Fruit fly (Drosophila melanogaster) whole organism, embryonic: ENCODE data around the gene Tsc1.

Source experiments
- Antp ChIP-seq: fragments of 200-800 bp; sonication (Bioruptor generic); optimal IDR thresholded peaks from 3 replicates; lab custom pipeline; 2016; ENCODE audit warnings: missing biosample characterization, missing genetic modification characterization
- Atf-2 ChIP-seq: fragments of 200-800 bp; sonication (Bioruptor generic); optimal IDR thresholded peaks from 2 replicates; lab custom pipeline; 2016; ENCODE audit warnings: missing biosample characterization, missing genetic modification characterization
- Bteb2 ChIP-seq: fragments of 200-800 bp; sonication (Bioruptor generic); optimal IDR thresholded peaks from 2 replicates; lab custom pipeline; 2016; ENCODE audit warnings: missing biosample characterization, missing genetic modification characterization
- CG1024 ChIP-seq: fragments of 200-800 bp; sonication (Bioruptor generic); IDR thresholded peaks from 2 replicates; pipeline ENCODE4 v1.3.6; 2022; ENCODE audit warnings: missing biosample characterization, missing genetic modification characterization
- CG10654 ChIP-seq: fragments of 200-800 bp; sonication (Bioruptor generic); optimal IDR thresholded peaks from 2 replicates; lab custom pipeline; 2016; ENCODE audit warnings: missing biosample characterization, missing genetic modification characterization
- CG12659 ChIP-seq: fragments of 200-800 bp; sonication (Bioruptor generic); optimal IDR thresholded peaks from 3 replicates; lab custom pipeline; 2017; ENCODE audit warnings: mild to moderate bottlenecking, missing biosample characterization, missing genetic modification reagents, missing genetic modification characterization
- CG13296 ChIP-seq: fragments of 200-800 bp; sonication (Bioruptor generic); optimal IDR thresholded peaks from 3 replicates; lab custom pipeline; 2018; ENCODE audit warnings: missing biosample characterization, mild to moderate bottlenecking, missing genetic modification characterization
- CG15269 ChIP-seq: fragments of 200-800 bp; sonication (Bioruptor generic); optimal IDR thresholded peaks from 2 replicates; lab custom pipeline; 2018; ENCODE audit warnings: missing biosample characterization, mild to moderate bottlenecking, missing genetic modification characterization, moderate library complexity
- CG15601 ChIP-seq: fragments of 200-800 bp; sonication (Bioruptor generic); optimal IDR thresholded peaks from 3 replicates; lab custom pipeline; 2019; ENCODE audit warnings: missing biosample characterization, mild to moderate bottlenecking, missing genetic modification characterization, moderate library complexity
- CG15696 ChIP-seq: fragments of 200-800 bp; sonication (Bioruptor generic); optimal IDR thresholded peaks from 2 replicates; lab custom pipeline; 2019; ENCODE audit warnings: missing biosample characterization, mild to moderate bottlenecking, missing genetic modification characterization, moderate library complexity
- CG2889 ChIP-seq: fragments of 200-800 bp; sonication (Bioruptor generic); IDR thresholded peaks from 3 replicates; pipeline ENCODE4 v1.3.6; 2022; ENCODE audit warnings: missing biosample characterization, missing genetic modification characterization
- CG3407 ChIP-seq: fragments of 200-800 bp; sonication (Bioruptor generic); optimal IDR thresholded peaks from 2 replicates; lab custom pipeline; 2018; ENCODE audit warnings: missing biosample characterization, mild to moderate bottlenecking, missing genetic modification characterization
- CG43689 ChIP-seq: fragments of 200-800 bp; sonication (Bioruptor generic); IDR thresholded peaks from 2 replicates; pipeline ENCODE4 v1.3.6; 2022; ENCODE audit warnings: missing biosample characterization, missing genetic modification characterization
- CG6254 ChIP-seq: fragments of 200-800 bp; sonication (Bioruptor generic); optimal IDR thresholded peaks from 3 replicates; lab custom pipeline; 2017; ENCODE audit warnings: mild to moderate bottlenecking, missing biosample characterization, missing genetic modification reagents, missing genetic modification characterization
- CG7928 ChIP-seq: fragments of 200-800 bp; sonication (Bioruptor generic); optimal IDR thresholded peaks from 2 replicates; lab custom pipeline; 2017; ENCODE audit warnings: missing biosample characterization, mild to moderate bottlenecking, missing genetic modification characterization
- CG9437 ChIP-seq: fragments of 200-800 bp; sonication (Bioruptor generic); optimal IDR thresholded peaks from 2 replicates; lab custom pipeline; 2018; ENCODE audit warnings: missing biosample characterization, mild to moderate bottlenecking, missing genetic modification characterization
- D19A ChIP-seq: fragments of 200-800 bp; optimal IDR thresholded peaks from 3 replicates; lab custom pipeline; 2019; ENCODE audit warnings: missing biosample characterization, mild to moderate bottlenecking, missing genetic modification characterization, moderate library complexity
- D19B ChIP-seq: fragments of 200-800 bp; sonication (Bioruptor generic); optimal IDR thresholded peaks from 2 replicates; lab custom pipeline; 2017; ENCODE audit warnings: missing biosample characterization, mild to moderate bottlenecking, missing genetic modification characterization
- Dip3 ChIP-seq: fragments of 200-800 bp; sonication (Bioruptor generic); optimal IDR thresholded peaks from 3 replicates; lab custom pipeline; 2016; ENCODE audit warnings: missing biosample characterization, missing genetic modification characterization
- Dref ChIP-seq: fragments of 200-800 bp; sonication (Bioruptor generic); IDR thresholded peaks from 2 replicates; pipeline ENCODE4 v1.3.6; 2022; ENCODE audit warnings: missing biosample characterization, missing genetic modification characterization
- HmgD ChIP-seq: fragments of 200-800 bp; sonication (Bioruptor generic); optimal IDR thresholded peaks from 3 replicates; lab custom pipeline; 2016; ENCODE audit warnings: missing biosample characterization, missing genetic modification characterization
- Hmr ChIP-seq: fragments of 200-800 bp; sonication (Bioruptor generic); optimal IDR thresholded peaks from 3 replicates; lab custom pipeline; 2017; ENCODE audit warnings: mild to moderate bottlenecking, missing biosample characterization, missing genetic modification reagents, missing genetic modification characterization
- Hr3 ChIP-seq: fragments of 200-800 bp; sonication (Bioruptor generic); optimal IDR thresholded peaks from 3 replicates; lab custom pipeline; 2016; ENCODE audit warnings: missing biosample characterization, missing genetic modification characterization
- Hr78 ChIP-seq, 2 experiments: fragments of 200-800 bp in 1 of 2; fragments of >200 bp in 1 of 2; sonication (Bioruptor generic) in 1 of 2; optimal IDR thresholded peaks; 2 replicates each; lab custom pipeline; 2017 to 2019; ENCODE audit warnings: missing biosample characterization in 2 of 2, missing genetic modification characterization in 2 of 2, mild to moderate bottlenecking in 1 of 2, moderate library complexity in 1 of 2
- MTF-1 ChIP-seq: fragments of 200-800 bp; sonication (Bioruptor generic); optimal IDR thresholded peaks from 2 replicates; lab custom pipeline; 2018; ENCODE audit warnings: missing biosample characterization, mild to moderate bottlenecking, missing genetic modification characterization, borderline replicate concordance
- Meics ChIP-seq: fragments of 200-800 bp; sonication (Bioruptor generic); optimal IDR thresholded peaks from 2 replicates; lab custom pipeline; 2017; ENCODE audit warnings: missing biosample characterization, mild to moderate bottlenecking, missing genetic modification characterization
- Neu2 ChIP-seq: fragments of 200-800 bp; sonication (Bioruptor generic); optimal IDR thresholded peaks from 3 replicates; lab custom pipeline; 2016; ENCODE audit warnings: missing biosample characterization, missing genetic modification characterization, borderline replicate concordance
- Nf-YC ChIP-seq: fragments of 200-800 bp; optimal IDR thresholded peaks from 3 replicates; lab custom pipeline; 2019; ENCODE audit warnings: missing biosample characterization, mild to moderate bottlenecking, missing genetic modification characterization, moderate library complexity
- NfI ChIP-seq: fragments of 200-800 bp; sonication (Bioruptor generic); optimal IDR thresholded peaks from 3 replicates; lab custom pipeline; 2018; ENCODE audit warnings: missing biosample characterization, mild to moderate bottlenecking, missing genetic modification characterization, moderate library complexity
- Scr ChIP-seq: fragments of 200-800 bp; sonication (Bioruptor generic); IDR thresholded peaks from 2 replicates; pipeline ENCODE4 v1.3.6; 2022; ENCODE audit warnings: missing biosample characterization, missing genetic modification characterization; ENCODE audit not compliant: partially characterized antibody
- Stat92E ChIP-seq, 3 experiments: fragments of >200 bp in 2 of 3; fragments of 200-800 bp in 1 of 3; sonication (Bioruptor generic) in 1 of 3; optimal IDR thresholded peaks; 2 replicates each; lab custom pipeline; 2017 to 2019; ENCODE audit warnings: missing biosample characterization in 3 of 3, missing genetic modification characterization in 3 of 3, mild to moderate bottlenecking in 1 of 3, moderate library complexity in 1 of 3
- ap ChIP-seq: fragments of 200-800 bp; sonication (Bioruptor generic); IDR thresholded peaks from 2 replicates; pipeline ENCODE4 v1.3.6; 2022; ENCODE audit warnings: missing biosample characterization, missing genetic modification characterization
- bowl ChIP-seq: fragments of 200-800 bp; sonication (Bioruptor generic); IDR thresholded peaks from 2 replicates; pipeline ENCODE4 v1.3.6; 2022; ENCODE audit warnings: missing biosample characterization, missing genetic modification characterization
- caup ChIP-seq: fragments of 200-800 bp; sonication (Bioruptor generic); optimal IDR thresholded peaks from 3 replicates; lab custom pipeline; 2017; ENCODE audit warnings: missing biosample characterization, mild to moderate bottlenecking, missing genetic modification characterization, moderate library complexity; ENCODE audit not compliant: severe bottlenecking
- chm ChIP-seq: fragments of 200-800 bp; sonication (Bioruptor generic); IDR thresholded peaks from 2 replicates; pipeline ENCODE4 v1.3.6; 2022; ENCODE audit warnings: missing biosample characterization, missing genetic modification characterization
- croc ChIP-seq: fragments of 200-800 bp; sonication (Bioruptor generic); conservative IDR thresholded peaks from 3 replicates; pipeline ENCODE4 v1.3.6; 2022; ENCODE audit warnings: missing biosample characterization, missing genetic modification characterization
- eve ChIP-seq, 2 experiments: fragments of >200 bp; optimal IDR thresholded peaks; 2 replicates each; lab custom pipeline; 2017; ENCODE audit warnings: missing biosample characterization in 2 of 2, missing genetic modification characterization in 2 of 2
- ewg ChIP-seq: fragments of 200-800 bp; sonication (Bioruptor generic); optimal IDR thresholded peaks from 3 replicates; lab custom pipeline; 2017; ENCODE audit warnings: mild to moderate bottlenecking, missing biosample characterization, missing genetic modification reagents, missing genetic modification characterization
- fd3F ChIP-seq: fragments of 200-800 bp; sonication (Bioruptor generic); optimal IDR thresholded peaks from 2 replicates; lab custom pipeline; 2018; ENCODE audit warnings: missing biosample characterization, mild to moderate bottlenecking, missing genetic modification characterization, moderate library complexity
- grn ChIP-seq: fragments of 200-800 bp; sonication (Bioruptor generic); optimal IDR thresholded peaks from 3 replicates; lab custom pipeline; 2017; ENCODE audit warnings: missing biosample characterization, missing genetic modification characterization
- gsb ChIP-seq: fragments of 200-800 bp; sonication (Bioruptor generic); IDR thresholded peaks from 2 replicates; pipeline ENCODE4 v1.3.6; 2022; ENCODE audit warnings: missing biosample characterization, missing genetic modification characterization
- h ChIP-seq: fragments of >200 bp; optimal IDR thresholded peaks from 2 replicates; lab custom pipeline; 2017
- ind ChIP-seq: fragments of 200-800 bp; sonication (Bioruptor generic); optimal IDR thresholded peaks from 3 replicates; lab custom pipeline; 2016; ENCODE audit warnings: missing biosample characterization, missing genetic modification characterization
- kah ChIP-seq: fragments of 200-800 bp; sonication (Bioruptor generic); optimal IDR thresholded peaks from 2 replicates; lab custom pipeline; 2018; ENCODE audit warnings: missing biosample characterization, mild to moderate bottlenecking, missing genetic modification characterization
- pros ChIP-seq: fragments of 200-800 bp; sonication (Bioruptor generic); optimal IDR thresholded peaks from 3 replicates; lab custom pipeline; 2019; ENCODE audit warnings: missing biosample characterization, mild to moderate bottlenecking, missing genetic modification characterization, moderate library complexity
- pzg ChIP-seq: fragments of 200-800 bp; sonication (Bioruptor generic); optimal IDR thresholded peaks from 3 replicates; lab custom pipeline; 2018; ENCODE audit warnings: missing biosample characterization, mild to moderate bottlenecking, missing genetic modification characterization, moderate library complexity
- toy ChIP-seq: fragments of 200-800 bp; sonication (Bioruptor generic); IDR thresholded peaks from 2 replicates; pipeline ENCODE4 v1.3.6; 2022; ENCODE audit warnings: missing biosample characterization, missing genetic modification characterization

The Tsc1 gene

dm6 chr3R:24099039-24100026 is 30.8 kb upstream of the Tsc1 start (continued):
- TF ChIP-seq ewg (GFP tag; lab: Kevin White, UChicago), result peak; percentile 61
- TF ChIP-seq HmgD (GFP tag; lab: Kevin White, UChicago), result no peak
- TF ChIP-seq grn (GFP tag; lab: Kevin White, UChicago), result peak; percentile 47
- TF ChIP-seq CG2889, result peak; percentile 83
- TF ChIP-seq toy (GFP tag; lab: Robert Waterston, UW), result no peak
- no peak for TF ChIP-seq pros (GFP tag; lab: Kevin White, UChicago)
- TF ChIP-seq CG43689, result peak; percentile 44; the same call in 1 of the 2 replicates
- TF ChIP-seq Hmr, result peak; percentile 64
- peak; percentile 78 for TF ChIP-seq Antp (GFP tag; lab: Kevin White, UChicago)
- peak in 1 of 2 experiments; percentile 56 for TF ChIP-seq eve (GFP tag; optimal IDR thresholded peaks at IDR 0.05; lab: Kevin White, UChicago)
- peak; percentile 95 for TF ChIP-seq D19B (GFP tag; lab: Kevin White, UChicago)
- TF ChIP-seq CG6254 (GFP tag; lab: Kevin White, UChicago), result peak; percentile 68
- 0 out of 2 replicates have a peak, but pooled peaks have one; percentile 50 for TF ChIP-seq bowl (GFP tag; lab: Robert Waterston, UW)
- peak; percentile 58 for TF ChIP-seq CG15601
- TF ChIP-seq CG13296 (GFP tag; lab: Kevin White, UChicago), result peak; percentile 37
- TF ChIP-seq Neu2 (GFP tag; lab: Kevin White, UChicago), result no peak
- TF ChIP-seq D19A (tag; lab: Kevin White, UChicago), result peak; percentile 82
- peak; percentile 72 for TF ChIP-seq Hr3 (GFP tag; lab: Kevin White, UChicago)
- TF ChIP-seq chm, result peak; percentile 82
- TF ChIP-seq Meics (GFP tag; lab: Kevin White, UChicago), result peak; percentile 80
- TF ChIP-seq CG3407 (GFP tag; lab: Kevin White, UChicago), result peak; percentile 16
- TF ChIP-seq Dref (GFP tag; lab: Robert Waterston, UW), result no peak
- TF ChIP-seq CG12659, result peak; percentile 74
- no peak for TF ChIP-seq kah (GFP tag; lab: Kevin White, UChicago)
- peak; percentile 82 for TF ChIP-seq Atf-2 (GFP tag; lab: Kevin White, UChicago)
- peak; percentile 84 for TF ChIP-seq CG15269 (tag; lab: Kevin White, UChicago)
- no peak for TF ChIP-seq CG7928
- TF ChIP-seq Bteb2 (GFP tag; lab: Kevin White, UChicago), result peak; percentile 68
- TF ChIP-seq pzg (GFP tag; lab: Kevin White, UChicago), result no peak
- TF ChIP-seq CG9437 (GFP tag; lab: Kevin White, UChicago), result peak; percentile 26
- TF ChIP-seq ind, result peak; percentile 82
- peak; percentile 66 for TF ChIP-seq Dip3 (GFP tag; lab: Kevin White, UChicago)
- TF ChIP-seq ap (GFP tag; lab: Robert Waterston, UW), result peak; percentile 74
- TF ChIP-seq Scr (GFP tag; lab: Robert Waterston, UW), result no peak
- no peak for TF ChIP-seq CG15696 (tag; lab: Kevin White, UChicago)
- peak; percentile 35 for TF ChIP-seq CG10654 (GFP tag; lab: Kevin White, UChicago)
- TF ChIP-seq h (lab: Kevin White, UChicago), result no peak
- peak; percentile 57 for TF ChIP-seq CG1024 (GFP tag; lab: Robert Waterston, UW)
- TF ChIP-seq MTF-1 (GFP tag; lab: Kevin White, UChicago), result peak; percentile 36
- no peak for TF ChIP-seq Nf-YC (tag; lab: Kevin White, UChicago)
- TF ChIP-seq croc (GFP tag; lab: Robert Waterston, UW), result no peak; the same call in 2 of the 3 replicates
- TF ChIP-seq NfI, result peak; percentile 75
- TF ChIP-seq gsb (GFP tag; lab: Robert Waterston, UW), result peak; percentile 72
- peak in 1 of 2 experiments; percentile 73 for TF ChIP-seq Hr78 (GFP tag; optimal IDR thresholded peaks at IDR 0.05; lab: Kevin White, UChicago)
- peak; percentile 76 for TF ChIP-seq fd3F (GFP tag; lab: Kevin White, UChicago)
- TF ChIP-seq Stat92E (GFP tag; optimal IDR thresholded peaks at IDR 0.05; lab: Kevin White, UChicago), result no peak
- peak; percentile 73 for TF ChIP-seq caup (GFP tag; lab: Kevin White, UChicago)
